Worm (Caenorhabditis elegans): ENCODE results near the gene ZK1240.3.
A peak's percentile ranks its signal among the peaks of the same experiment; 100 is the strongest.

The ZK1240.3 gene

ce11 chrII:2342004-2342479 is 21.9 kb downstream of the ZK1240.3 start, which contains the start of gene F43C11.6:
F43C11.6 (plus strand) TSS chrII:2342429.
- no peak for TF ChIP-seq ceh-43 (GFP tag; optimal IDR thresholded peaks at IDR 0.05)
- no peak for TF ChIP-seq nhr-12 (tag; optimal IDR thresholded peaks at IDR 0.05)
- no peak for TF ChIP-seq tbx-8 (GFP tag; optimal IDR thresholded peaks at IDR 0.05)
- TF ChIP-seq ces-1 (GFP tag; optimal IDR thresholded peaks at IDR 0.05): no peak
- TF ChIP-seq lsy-2 (tag; optimal IDR thresholded peaks at IDR 0.05): peak; percentile 20
- no peak for TF ChIP-seq M03D4.4 (tag; optimal IDR thresholded peaks at IDR 0.05)
- TF ChIP-seq hlh-1 (tag; optimal IDR thresholded peaks at IDR 0.05): peak; percentile 13
- peak; percentile 41 for TF ChIP-seq lin-13 (tag; optimal IDR thresholded peaks at IDR 0.05)
- peak; percentile 8 for TF ChIP-seq mep-1 (tag; optimal IDR thresholded peaks at IDR 0.05)
- peak; percentile 26 for TF ChIP-seq ceh-39 (tag; optimal IDR thresholded peaks at IDR 0.05)
- TF ChIP-seq elt-3 (tag; optimal IDR thresholded peaks at IDR 0.05): no peak

DNA sequence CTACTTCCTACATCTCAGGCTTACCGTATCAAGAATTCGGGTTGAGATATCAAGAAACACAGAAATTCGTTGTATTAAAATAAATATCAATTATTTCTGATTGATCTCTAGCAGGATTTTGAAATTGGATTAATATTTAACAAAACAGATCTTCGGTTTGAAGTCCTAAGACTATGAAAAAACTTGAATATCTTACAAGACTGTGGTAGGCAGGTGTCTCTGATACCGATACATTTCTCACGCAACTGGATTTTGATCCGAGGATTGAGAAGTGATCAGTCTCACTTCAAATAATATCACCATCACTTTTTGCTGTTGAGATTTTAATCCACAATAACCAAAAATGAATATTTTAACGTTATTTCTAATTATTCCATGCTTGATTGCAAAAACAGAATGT is 26.5 kb downstream of the ZK1240.3 start, which contains the start of gene F43C11.4:
Gene F43C11.4, plus strand, starts transcription at position 301 of the 400 bp plus-strand sequence.
- TF ChIP-seq zip-8 (tag; optimal IDR thresholded peaks at IDR 0.05) (no peak), unc-62 (GFP tag; optimal IDR thresholded peaks at IDR 0.05) (no peak), sem-2 (GFP tag; optimal IDR thresholded peaks at IDR 0.05) (no peak), mls-2 (tag; optimal IDR thresholded peaks at IDR 0.05) (no peak), ztf-11 (tag; optimal IDR thresholded peaks at IDR 0.05) (no peak), unc-39 (tag; optimal IDR thresholded peaks at IDR 0.05) (no peak), bed-3 (GFP tag; optimal IDR thresholded peaks at IDR 0.05) (no peak), cnd-1 (tag; optimal IDR thresholded peaks at IDR 0.05) (no peak), nhr-76 (tag; optimal IDR thresholded peaks at IDR 0.05) (no peak), elt-3 (tag; optimal IDR thresholded peaks at IDR 0.05) (no peak), nhr-28 (tag; optimal IDR thresholded peaks at IDR 0.05) (no peak), ham-2 (GFP tag; optimal IDR thresholded peaks at IDR 0.05) (no peak), drap-1 (GFP tag; optimal IDR thresholded peaks at IDR 0.05) (no peak), blmp-1 (tag; optimal IDR thresholded peaks at IDR 0.05) (no peak), sptf-1 (tag; optimal IDR thresholded peaks at IDR 0.05) (no peak), flh-1 (GFP tag; optimal IDR thresholded peaks at IDR 0.05) (no peak), lin-32 (GFP tag; optimal IDR thresholded peaks at IDR 0.05) (no peak)

- TF ChIP-seq ham-2 (GFP tag; optimal IDR thresholded peaks at IDR 0.05) (no peak), snpc-4 (tag; optimal IDR thresholded peaks at IDR 0.05) (no peak), ces-1 (GFP tag; optimal IDR thresholded peaks at IDR 0.05) (no peak), cnd-1 (tag; optimal IDR thresholded peaks at IDR 0.05) (no peak), M03D4.4 (tag; optimal IDR thresholded peaks at IDR 0.05) (no peak), mep-1 (tag; optimal IDR thresholded peaks at IDR 0.05) (no peak), nhr-237 (tag; optimal IDR thresholded peaks at IDR 0.05) (no peak), sptf-1 (tag; optimal IDR thresholded peaks at IDR 0.05) (no peak), mab-5 (tag; optimal IDR thresholded peaks at IDR 0.05) (no peak), bed-3 (GFP tag; optimal IDR thresholded peaks at IDR 0.05) (no peak), ztf-11 (tag; optimal IDR thresholded peaks at IDR 0.05) (no peak), blmp-1 (tag; optimal IDR thresholded peaks at IDR 0.05) (no peak), elt-3 (tag; optimal IDR thresholded peaks at IDR 0.05) (no peak), unc-120 (tag; optimal IDR thresholded peaks at IDR 0.05; ENCODE audit: poor library complexity, severe bottlenecking) (no peak), flh-1 (GFP tag; optimal IDR thresholded peaks at IDR 0.05) (no peak), sem-2 (GFP tag; optimal IDR thresholded peaks at IDR 0.05) (no peak), unc-62 (GFP tag; optimal IDR thresholded peaks at IDR 0.05) (no peak), nhr-28 (tag; optimal IDR thresholded peaks at IDR 0.05) (no peak), nhr-12 (tag; optimal IDR thresholded peaks at IDR 0.05) (no peak)
Observed at ce11 chrII:2352546-2352945, 32.4 kb downstream of the ZK1240.3 start, which contains the start of gene F43C11.10. F43C11.10 (minus strand) TSS chrII:2352646.

- no peak for TF ChIP-seq ztf-11 (tag; optimal IDR thresholded peaks at IDR 0.05)
- TF ChIP-seq elt-1 (tag; optimal IDR thresholded peaks at IDR 0.05; ENCODE audit: borderline replicate concordance, insufficient read depth): no peak
- TF ChIP-seq lin-13 (tag; optimal IDR thresholded peaks at IDR 0.05): no peak
- no peak for TF ChIP-seq pha-4 (tag; optimal IDR thresholded peaks at IDR 0.05)
- TF ChIP-seq nhr-76 (tag; optimal IDR thresholded peaks at IDR 0.05): no peak
- no peak for TF ChIP-seq unc-62 (GFP tag; optimal IDR thresholded peaks at IDR 0.05)
- no peak for TF ChIP-seq cnd-1 (tag; optimal IDR thresholded peaks at IDR 0.05)
- no peak for TF ChIP-seq ceh-39 (tag; optimal IDR thresholded peaks at IDR 0.05)
Observed at ce11 chrII:2353012-2353411, 32.9 kb downstream of the ZK1240.3 start, which contains the start of gene F43C11.3. F43C11.3 (plus strand) TSS chrII:2353312.
